Worm (Caenorhabditis elegans): Measurements from ENCODE around the gene Y39H10A.1.

Gene Y39H10A.1

ce11 chrV:3808336-3808735 lies 41.3 kb downstream of the Y39H10A.1 start, which contains the start of gene srw-6:
Gene srw-6, plus strand, starts transcription at chrV:3808636.
- no peak for TF ChIP-seq C16A3.4 (tag; optimal IDR thresholded peaks at IDR 0.05)
- TF ChIP-seq rnt-1 (tag; optimal IDR thresholded peaks at IDR 0.05), result no peak

ce11 chrV:3810035-3810434 lies 43.0 kb downstream of the Y39H10A.1 start:
- TF ChIP-seq mef-2 (tag; optimal IDR thresholded peaks at IDR 0.05), result no peak
- TF ChIP-seq aha-1 (tag; optimal IDR thresholded peaks at IDR 0.05), result no peak
- TF ChIP-seq ets-5 (GFP tag; IDR thresholded peaks at IDR 0.05), result no peak
- no peak for TF ChIP-seq zip-4 (GFP tag; optimal IDR thresholded peaks at IDR 0.05)
- TF ChIP-seq ceh-88 (GFP tag; IDR thresholded peaks at IDR 0.05), result no peak
- no peak for TF ChIP-seq efl-1 (optimal IDR thresholded peaks at IDR 0.05)
- TF ChIP-seq efl-1 (GFP tag; optimal IDR thresholded peaks at IDR 0.05 in 1 of 2), result peak in 1 of 2 experiments; percentile 59
- TF ChIP-seq C34B4.2 (tag; optimal IDR thresholded peaks at IDR 0.05), result no peak
- TF ChIP-seq nhr-85 (tag), result peak; percentile 36
- no peak for TF ChIP-seq unc-86 (tag; optimal IDR thresholded peaks at IDR 0.05)

- TF ChIP-seq F16B12.6 (tag; optimal IDR thresholded peaks at IDR 0.05), result no peak
- no peak for TF ChIP-seq fkh-4 (tag; optimal IDR thresholded peaks at IDR 0.05; ENCODE audit: borderline replicate concordance)
- TF ChIP-seq nhr-19 (GFP tag; conservative IDR thresholded peaks at IDR 0.05), result no peak
- TF ChIP-seq mab-9 (GFP tag; IDR thresholded peaks at IDR 0.05), result no peak
- no peak for TF ChIP-seq ceh-90 (tag; optimal IDR thresholded peaks at IDR 0.05)
- TF ChIP-seq nhr-71 (tag; optimal IDR thresholded peaks at IDR 0.05), result no peak
- no peak for TF ChIP-seq C04F5.9 (tag; optimal IDR thresholded peaks at IDR 0.05)
- no peak for TF ChIP-seq C16A3.4 (tag; optimal IDR thresholded peaks at IDR 0.05)
- no peak for TF ChIP-seq fkh-8 (tag; optimal IDR thresholded peaks at IDR 0.05)
- TF ChIP-seq hpl-2 (GFP tag; optimal IDR thresholded peaks at IDR 0.05), result no peak
- TF ChIP-seq hlh-4 (tag; optimal IDR thresholded peaks at IDR 0.05), result no peak
- TF ChIP-seq nhr-77 (tag; optimal IDR thresholded peaks at IDR 0.05), result no peak
- no peak for TF ChIP-seq elt-2 (tag; optimal IDR thresholded peaks at IDR 0.05)
- TF ChIP-seq elt-3 (tag; optimal IDR thresholded peaks at IDR 0.05), result no peak
- no peak for TF ChIP-seq ztf-11 (tag; optimal IDR thresholded peaks at IDR 0.05)
- no peak for TF ChIP-seq lin-13 (GFP tag; optimal IDR thresholded peaks at IDR 0.05)
- TF ChIP-seq C34B4.2 (tag; optimal IDR thresholded peaks at IDR 0.05), result no peak
- TF ChIP-seq blmp-1 (tag; optimal IDR thresholded peaks at IDR 0.05), result no peak
These were observed 44.5 kb downstream of the Y39H10A.1 start, which contains the start of gene scl-13 for ce11 chrV:3811541-3811940. Gene scl-13, minus strand, starts transcription at chrV:3811641.

ce11 chrV:3812291-3812690 lies 45.3 kb downstream of the Y39H10A.1 start, which contains the start of gene scl-12:
Gene scl-12, plus strand, starts transcription at chrV:3812591.
- TF ChIP-seq pag-3 (tag; optimal IDR thresholded peaks at IDR 0.05; ENCODE audit: borderline replicate concordance, insufficient read depth) (no peak), nhr-84 (tag; optimal IDR thresholded peaks at IDR 0.05) (no peak), efl-1 (optimal IDR thresholded peaks at IDR 0.05) (no peak), efl-1 (GFP tag; optimal IDR thresholded peaks at IDR 0.05 in 1 of 2) (peak in 1 of 2 experiments; percentile 80), ets-5 (GFP tag; IDR thresholded peaks at IDR 0.05) (no peak), lir-3 (tag; optimal IDR thresholded peaks at IDR 0.05; ENCODE audit: poor library complexity) (no peak), nhr-20 (tag; optimal IDR thresholded peaks at IDR 0.05) (no peak)

- TF ChIP-seq grh-1 (GFP tag; IDR thresholded peaks at IDR 0.05) (no peak), efl-1 (optimal IDR thresholded peaks at IDR 0.05) (no peak), efl-1 (GFP tag; optimal IDR thresholded peaks at IDR 0.05 in 1 of 2) (peak in 1 of 2 experiments; percentile 37)
These were observed 47.0 kb downstream of the Y39H10A.1 start for ce11 chrV:3814009-3814408.

ce11 chrV:3814938-3815337 lies 47.9 kb downstream of the Y39H10A.1 start, which contains the start of gene H10D18.1:
Gene H10D18.1, plus strand, starts transcription at chrV:3815214.
- no peak for TF ChIP-seq C16A3.4 (tag; optimal IDR thresholded peaks at IDR 0.05)
- no peak for TF ChIP-seq mdl-1 (tag; optimal IDR thresholded peaks at IDR 0.05)
- TF ChIP-seq unc-130 (tag; optimal IDR thresholded peaks at IDR 0.05), result no peak
- no peak for TF ChIP-seq nhr-90 (tag; optimal IDR thresholded peaks at IDR 0.05; ENCODE audit: poor library complexity)
- TF ChIP-seq ceh-90 (tag; optimal IDR thresholded peaks at IDR 0.05), result no peak
- TF ChIP-seq nhr-76 (tag; optimal IDR thresholded peaks at IDR 0.05), result no peak
- no peak for TF ChIP-seq irx-1 (tag; optimal IDR thresholded peaks at IDR 0.05)
- TF ChIP-seq lin-14 (GFP tag; optimal IDR thresholded peaks at IDR 0.05), result peak; percentile 67
- TF ChIP-seq egl-13 (tag; optimal IDR thresholded peaks at IDR 0.05), result peak; percentile 43
- peak; percentile 83 for TF ChIP-seq fkh-8 (tag; optimal IDR thresholded peaks at IDR 0.05)
- TF ChIP-seq unc-86 (tag; optimal IDR thresholded peaks at IDR 0.05), result peak; percentile 20
- TF ChIP-seq mep-1 (tag; optimal IDR thresholded peaks at IDR 0.05), result peak; percentile 6
- TF ChIP-seq nhr-71 (tag; optimal IDR thresholded peaks at IDR 0.05), result peak; percentile 51
- no peak for TF ChIP-seq F16B12.6 (tag; optimal IDR thresholded peaks at IDR 0.05)
- no peak for TF ChIP-seq skn-1 (tag; optimal IDR thresholded peaks at IDR 0.05)
- no peak for TF ChIP-seq mab-9 (GFP tag; IDR thresholded peaks at IDR 0.05)
- no peak for TF ChIP-seq fkh-4 (tag; optimal IDR thresholded peaks at IDR 0.05; ENCODE audit: borderline replicate concordance)
- no peak for TF ChIP-seq lin-15B (tag; optimal IDR thresholded peaks at IDR 0.05)

Measured in whole organism, L1 larva.